Fruit fly (Drosophila melanogaster) whole organism, embryonic: ENCODE measurements around the gene CG12640.

Experiments used
- Atf3 ChIP-seq: fragments of 200-800 bp; sonication (Bioruptor generic); optimal IDR thresholded peaks from 3 replicates; lab custom pipeline; 2016; ENCODE audit warnings: missing biosample characterization, missing genetic modification characterization
- CG11085 ChIP-seq: fragments of 200-800 bp; sonication (Bioruptor generic); IDR thresholded peaks from 2 replicates; pipeline ENCODE4 v1.3.6; 2022; ENCODE audit warnings: missing biosample characterization, missing genetic modification characterization
- CG12659 ChIP-seq: fragments of 200-800 bp; sonication (Bioruptor generic); optimal IDR thresholded peaks from 3 replicates; lab custom pipeline; 2017; ENCODE audit warnings: mild to moderate bottlenecking, missing biosample characterization, missing genetic modification reagents, missing genetic modification characterization
- CG13894 ChIP-seq: fragments of 200-800 bp; sonication (Bioruptor generic); optimal IDR thresholded peaks from 3 replicates; lab custom pipeline; 2018; ENCODE audit warnings: missing biosample characterization, mild to moderate bottlenecking, missing genetic modification characterization, moderate library complexity
- CG17186 ChIP-seq: fragments of 200-800 bp; sonication (Bioruptor generic); optimal IDR thresholded peaks from 3 replicates; lab custom pipeline; 2017; ENCODE audit warnings: missing biosample characterization, missing genetic modification reagents, missing genetic modification characterization
- CG17361 ChIP-seq: fragments of 200-800 bp; sonication (Bioruptor generic); IDR thresholded peaks from 3 replicates; pipeline ENCODE4 v1.3.6; 2022; ENCODE audit warnings: missing biosample characterization, missing genetic modification characterization
- CG1792 ChIP-seq: fragments of 200-800 bp; sonication (Bioruptor generic); optimal IDR thresholded peaks from 2 replicates; lab custom pipeline; 2016; ENCODE audit warnings: missing biosample characterization, missing genetic modification characterization
- CG18476 ChIP-seq: fragments of 200-800 bp; sonication (Bioruptor generic); optimal IDR thresholded peaks from 2 replicates; lab custom pipeline; 2016; ENCODE audit warnings: missing biosample characterization, mild to moderate bottlenecking, missing genetic modification characterization
- CG30403 ChIP-seq: fragments of 200-800 bp; sonication (Bioruptor generic); optimal IDR thresholded peaks from 3 replicates; lab custom pipeline; 2016; ENCODE audit warnings: missing biosample characterization, missing genetic modification characterization
- CG4424 ChIP-seq: fragments of 200-800 bp; sonication (Bioruptor generic); optimal IDR thresholded peaks from 3 replicates; lab custom pipeline; 2016; ENCODE audit warnings: missing biosample characterization, missing genetic modification characterization
- CG6813 ChIP-seq: fragments of 200-800 bp; sonication (Bioruptor generic); optimal IDR thresholded peaks from 2 replicates; lab custom pipeline; 2017; ENCODE audit warnings: missing biosample characterization, missing genetic modification characterization, mild to moderate bottlenecking, moderate library complexity, missing genetic modification reagents
- CG7963 ChIP-seq: fragments of 200-800 bp; sonication (Bioruptor generic); IDR thresholded peaks from 3 replicates; pipeline ENCODE4 v1.3.6; 2022; ENCODE audit warnings: missing biosample characterization, missing genetic modification characterization; ENCODE audit not compliant: partially characterized antibody
- CG7987 ChIP-seq: fragments of 200-800 bp; sonication (Bioruptor generic); optimal IDR thresholded peaks from 2 replicates; lab custom pipeline; 2018; ENCODE audit warnings: missing biosample characterization, mild to moderate bottlenecking, missing genetic modification characterization, moderate library complexity
- CG8944 ChIP-seq: fragments of 200-800 bp; sonication (Bioruptor generic); optimal IDR thresholded peaks from 3 replicates; lab custom pipeline; 2016; ENCODE audit warnings: missing biosample characterization, missing genetic modification characterization
- Chrac-16 ChIP-seq: fragments of 200-800 bp; sonication (Bioruptor generic); optimal IDR thresholded peaks from 3 replicates; lab custom pipeline; 2016; ENCODE audit warnings: missing biosample characterization, missing genetic modification characterization
- CrebB ChIP-seq: fragments of 200-800 bp; sonication (Bioruptor generic); optimal IDR thresholded peaks from 3 replicates; lab custom pipeline; 2018; ENCODE audit warnings: missing biosample characterization, mild to moderate bottlenecking, missing genetic modification characterization
- D19A ChIP-seq: fragments of 200-800 bp; optimal IDR thresholded peaks from 3 replicates; lab custom pipeline; 2019; ENCODE audit warnings: missing biosample characterization, mild to moderate bottlenecking, missing genetic modification characterization, moderate library complexity
- Dbx ChIP-seq: fragments of 200-800 bp; sonication (Bioruptor generic); IDR thresholded peaks from 3 replicates; pipeline ENCODE4 v1.3.6; 2022; ENCODE audit warnings: missing biosample characterization, missing genetic modification characterization
- Dll ChIP-seq: fragments of 200-800 bp; sonication (Bioruptor generic); IDR thresholded peaks from 4 replicates; pipeline ENCODE4 v1.3.6; 2022; ENCODE audit warnings: missing biosample characterization, missing genetic modification characterization; ENCODE audit not compliant: partially characterized antibody
- ERR ChIP-seq: fragments of 200-800 bp; sonication (Bioruptor generic); optimal IDR thresholded peaks from 2 replicates; lab custom pipeline; 2016; ENCODE audit warnings: missing biosample characterization, missing genetic modification characterization
- Elba2 ChIP-seq: fragments of 200-800 bp; sonication (Bioruptor generic); optimal IDR thresholded peaks from 3 replicates; lab custom pipeline; 2016; ENCODE audit warnings: missing biosample characterization, missing genetic modification characterization
- Fer1 ChIP-seq: fragments of 200-800 bp; sonication (Bioruptor generic); optimal IDR thresholded peaks from 2 replicates; lab custom pipeline; 2017; ENCODE audit warnings: missing biosample characterization, mild to moderate bottlenecking, missing genetic modification characterization
- H2.0 ChIP-seq: fragments of 200-800 bp; sonication (Bioruptor generic); IDR thresholded peaks from 2 replicates; pipeline ENCODE4 v1.3.6; 2022; ENCODE audit warnings: missing biosample characterization, missing genetic modification characterization
- HLH54F ChIP-seq: fragments of 200-800 bp; sonication (Bioruptor generic); optimal IDR thresholded peaks from 3 replicates; lab custom pipeline; 2016; ENCODE audit warnings: missing biosample characterization, missing genetic modification characterization
- HmgD ChIP-seq: fragments of 200-800 bp; sonication (Bioruptor generic); optimal IDR thresholded peaks from 3 replicates; lab custom pipeline; 2016; ENCODE audit warnings: missing biosample characterization, missing genetic modification characterization
- Hr78 ChIP-seq, 2 experiments: fragments of 200-800 bp in 1 of 2; fragments of >200 bp in 1 of 2; sonication (Bioruptor generic) in 1 of 2; optimal IDR thresholded peaks; 2 replicates each; lab custom pipeline; 2017 to 2019; ENCODE audit warnings: missing biosample characterization in 2 of 2, missing genetic modification characterization in 2 of 2, mild to moderate bottlenecking in 1 of 2, moderate library complexity in 1 of 2
- Lpt ChIP-seq: fragments of >200 bp; optimal IDR thresholded peaks from 2 replicates; lab custom pipeline; 2018; ENCODE audit warnings: missing biosample characterization, missing genetic modification characterization
- NC2β ChIP-seq: fragments of 200-800 bp; sonication (Bioruptor generic); optimal IDR thresholded peaks from 2 replicates; lab custom pipeline; 2016; ENCODE audit warnings: missing biosample characterization, missing genetic modification characterization
- NFAT ChIP-seq: fragments of 200-800 bp; sonication (Bioruptor generic); IDR thresholded peaks from 2 replicates; pipeline ENCODE4 v1.3.6; 2022; ENCODE audit warnings: missing biosample characterization, missing genetic modification characterization
- Nf-YC ChIP-seq: fragments of 200-800 bp; optimal IDR thresholded peaks from 3 replicates; lab custom pipeline; 2019; ENCODE audit warnings: missing biosample characterization, mild to moderate bottlenecking, missing genetic modification characterization, moderate library complexity
- Sin3A ChIP-seq: fragments of >200 bp; optimal IDR thresholded peaks from 2 replicates; lab custom pipeline; 2018
- abd-A ChIP-seq: fragments of 200-800 bp; sonication (Bioruptor generic); optimal IDR thresholded peaks from 3 replicates; lab custom pipeline; 2019; ENCODE audit warnings: missing biosample characterization, mild to moderate bottlenecking, missing genetic modification characterization, moderate library complexity
- ase ChIP-seq: fragments of 200-800 bp; sonication (Bioruptor generic); IDR thresholded peaks from 3 replicates; pipeline ENCODE4 v1.3.6; 2022; ENCODE audit warnings: missing biosample characterization, missing genetic modification characterization
- bbx ChIP-seq: fragments of 200-800 bp; sonication (Bioruptor generic); IDR thresholded peaks from 2 replicates; pipeline ENCODE4 v1.3.6; 2022; ENCODE audit warnings: missing biosample characterization, missing genetic modification characterization; ENCODE audit not compliant: partially characterized antibody
- br ChIP-seq: fragments of >200 bp; optimal IDR thresholded peaks from 2 replicates; lab custom pipeline; 2017
- crol ChIP-seq: fragments of 200-800 bp; sonication (Bioruptor generic); IDR thresholded peaks from 2 replicates; pipeline ENCODE4 v1.3.6; 2022; ENCODE audit warnings: missing biosample characterization, missing genetic modification characterization
- gcm ChIP-seq: fragments of 200-800 bp; sonication (Bioruptor generic); optimal IDR thresholded peaks from 2 replicates; lab custom pipeline; 2019; ENCODE audit warnings: missing biosample characterization, mild to moderate bottlenecking, missing genetic modification characterization, moderate library complexity
- hbn ChIP-seq: fragments of 200-800 bp; sonication (Bioruptor generic); IDR thresholded peaks from 2 replicates; pipeline ENCODE4 v1.3.6; 2022; ENCODE audit warnings: missing biosample characterization, missing genetic modification characterization; ENCODE audit not compliant: partially characterized antibody
- lbe ChIP-seq: fragments of 200-800 bp; sonication (Bioruptor generic); optimal IDR thresholded peaks from 2 replicates; lab custom pipeline; 2016; ENCODE audit warnings: missing biosample characterization, mild to moderate bottlenecking, missing genetic modification characterization
- mirr ChIP-seq: fragments of 200-800 bp; sonication (Bioruptor generic); optimal IDR thresholded peaks from 3 replicates; lab custom pipeline; 2018; ENCODE audit warnings: missing biosample characterization, mild to moderate bottlenecking, missing genetic modification characterization
- nerfin-2 ChIP-seq: fragments of 200-800 bp; sonication (Bioruptor generic); IDR thresholded peaks from 2 replicates; pipeline ENCODE4 v1.3.6; 2022; ENCODE audit warnings: missing biosample characterization, missing genetic modification characterization; ENCODE audit not compliant: partially characterized antibody
- phol ChIP-seq: fragments of 200-800 bp; sonication (Bioruptor generic); optimal IDR thresholded peaks from 3 replicates; lab custom pipeline; 2018; ENCODE audit warnings: missing biosample characterization, mild to moderate bottlenecking, missing genetic modification characterization, moderate library complexity
- pros ChIP-seq: fragments of 200-800 bp; sonication (Bioruptor generic); optimal IDR thresholded peaks from 3 replicates; lab custom pipeline; 2019; ENCODE audit warnings: missing biosample characterization, mild to moderate bottlenecking, missing genetic modification characterization, moderate library complexity
- ro ChIP-seq: fragments of 200-800 bp; sonication (Bioruptor generic); IDR thresholded peaks from 2 replicates; pipeline ENCODE4 v1.3.6; 2022; ENCODE audit warnings: missing biosample characterization, missing genetic modification characterization
- run ChIP-seq: fragments of 200-800 bp; sonication (Bioruptor generic); optimal IDR thresholded peaks from 3 replicates; lab custom pipeline; 2018; ENCODE audit warnings: missing biosample characterization, mild to moderate bottlenecking, missing genetic modification characterization
- sc ChIP-seq, 3 experiments: fragments of >200 bp in 2 of 3; fragments of 200-800 bp in 1 of 3; sonication (Bioruptor generic) in 1 of 3; optimal IDR thresholded peaks; 2 replicates in 2 of 3; 3 replicates in 1 of 3; lab custom pipeline; 2017; ENCODE audit warnings: mild to moderate bottlenecking in 1 of 3, missing biosample characterization in 1 of 3, missing genetic modification characterization in 1 of 3, missing genetic modification reagents in 1 of 3
- sob ChIP-seq: fragments of 200-800 bp; sonication (Bioruptor generic); IDR thresholded peaks from 2 replicates; pipeline ENCODE4 v1.3.6; 2022; ENCODE audit warnings: missing biosample characterization, missing genetic modification characterization
- ssp ChIP-seq: fragments of 200-800 bp; sonication (Bioruptor generic); IDR thresholded peaks from 2 replicates; pipeline ENCODE4 v1.3.6; 2022; ENCODE audit warnings: missing biosample characterization, missing genetic modification characterization
- trh ChIP-seq: fragments of 200-800 bp; sonication (Bioruptor generic); optimal IDR thresholded peaks from 2 replicates; lab custom pipeline; 2016; ENCODE audit warnings: missing biosample characterization, missing genetic modification characterization
- unpg ChIP-seq: fragments of 200-800 bp; sonication (Bioruptor generic); optimal IDR thresholded peaks from 3 replicates; lab custom pipeline; 2018; ENCODE audit warnings: missing biosample characterization, mild to moderate bottlenecking, missing genetic modification characterization, moderate library complexity
- zfh2 ChIP-seq: fragments of 200-800 bp; sonication (Bioruptor generic); optimal IDR thresholded peaks from 2 replicates; lab custom pipeline; 2016; ENCODE audit warnings: missing biosample characterization, missing genetic modification characterization

Gene CG12640

DNA sequence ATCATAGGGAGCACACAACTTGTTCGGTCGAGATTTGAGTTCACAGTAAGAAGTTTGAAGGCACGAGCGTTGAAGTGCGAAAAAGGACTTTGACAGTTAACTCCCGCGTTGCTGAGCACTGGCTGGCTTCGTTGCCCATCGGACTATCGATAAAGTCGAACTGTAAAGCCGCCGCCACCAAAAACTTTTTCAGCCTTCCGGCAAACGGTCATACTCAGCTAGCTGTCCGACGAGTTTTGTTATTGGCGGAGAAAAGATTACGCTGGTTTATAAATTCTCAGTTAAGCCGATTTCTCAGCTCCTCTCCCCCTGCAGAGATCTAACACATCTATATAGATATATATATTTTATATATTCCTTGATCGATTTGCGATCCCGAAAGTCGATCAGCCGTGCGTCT is 46.9 kb downstream of the CG12640 start, which contains the start of the genes Psf3 and flw (continued):
- TF ChIP-seq pros (GFP tag; lab: Kevin White, UChicago) (no peak), Sin3A (lab: Kevin White, UChicago) (peak; percentile 54), NFAT (GFP tag; lab: Robert Waterston, UW) (peak; percentile 12; the same call in 1 of the 2 replicates), CG18476 (GFP tag; lab: Kevin White, UChicago) (no peak), CG7963 (GFP tag; lab: Robert Waterston, UW) (0 out of 3 replicates have a peak, but pooled peaks have one; percentile 34), HLH54F (peak; percentile 24), hbn (GFP tag; lab: Robert Waterston, UW) (peak; percentile 66), CG30403 (GFP tag; lab: Kevin White, UChicago) (peak; percentile 39), ro (GFP tag; lab: Robert Waterston, UW) (no peak), trh (GFP tag; lab: Kevin White, UChicago) (no peak), zfh2 (peak; percentile 32), Atf3 (GFP tag; lab: Kevin White, UChicago) (no peak), CG4424 (GFP tag; lab: Kevin White, UChicago) (peak; percentile 14), ssp (GFP tag; lab: Robert Waterston, UW) (no peak), CG1792 (GFP tag; lab: Kevin White, UChicago) (no peak), br (lab: Kevin White, UChicago) (no peak), D19A (tag; lab: Kevin White, UChicago) (no peak), CG7987 (GFP tag; lab: Kevin White, UChicago) (no peak), Elba2 (no peak), CG13894 (no peak), sob (GFP tag; lab: Robert Waterston, UW) (peak; percentile 48; the same call in 1 of the 2 replicates), CG6813 (GFP tag; lab: Kevin White, UChicago) (peak; percentile 22), Hr78 (GFP tag; optimal IDR thresholded peaks at IDR 0.05; lab: Kevin White, UChicago) (no peak), CrebB (tag; lab: Kevin White, UChicago) (no peak), Dll (peak; percentile 35; the same call in 1 of the 4 replicates), abd-A (no peak), Nf-YC (tag; lab: Kevin White, UChicago) (peak; percentile 29), Lpt (no peak), phol (tag; lab: Kevin White, UChicago) (peak; percentile 29), ERR (GFP tag; lab: Kevin White, UChicago) (peak; percentile 11), CG17186 (GFP tag; lab: Kevin White, UChicago) (peak; percentile 32), sc (optimal IDR thresholded peaks at IDR 0.05; lab: Kevin White, UChicago) (no peak), sc (GFP tag; optimal IDR thresholded peaks at IDR 0.05; lab: Kevin White, UChicago) (no peak), gcm (no peak), CG17361 (GFP tag; lab: Robert Waterston, UW) (no peak), mirr (GFP tag; lab: Kevin White, UChicago) (no peak), bbx (GFP tag; lab: Robert Waterston, UW) (peak; percentile 67), CG8944 (GFP tag; lab: Kevin White, UChicago) (no peak), CG12659 (GFP tag; lab: Kevin White, UChicago) (peak; percentile 62), HmgD (GFP tag; lab: Kevin White, UChicago) (no peak), NC2β (GFP tag; lab: Kevin White, UChicago) (no peak), crol (GFP tag; lab: Robert Waterston, UW) (no peak), H2.0 (GFP tag; lab: Robert Waterston, UW) (no peak), CG11085 (no peak), lbe (GFP tag; lab: Kevin White, UChicago) (peak; percentile 5), unpg (no peak), Fer1 (GFP tag; lab: Kevin White, UChicago) (peak; percentile 16), nerfin-2 (GFP tag; lab: Robert Waterston, UW) (0 out of 2 replicates have a peak, but pooled peaks have one; percentile 31), Chrac-16 (GFP tag; lab: Kevin White, UChicago) (no peak), ase (GFP tag; lab: Robert Waterston, UW) (no peak), run (no peak), Dbx (GFP tag; lab: Robert Waterston, UW) (peak; percentile 59; the same call in 1 of the 3 replicates)
